Fruit fly (Drosophila melanogaster): ENCODE measurements around the gene Gsc.

The Gsc gene

dm6 chr2L:606165-606564 lies 11.7 kb upstream of the Gsc start:
- TF ChIP-seq CG33017 (tag; optimal IDR thresholded peaks at IDR 0.05) = no peak
- no peak for TF ChIP-seq cnc (optimal IDR thresholded peaks at IDR 0.05)
- TF ChIP-seq cic (GFP tag; optimal IDR thresholded peaks at IDR 0.05) = no peak

DNA sequence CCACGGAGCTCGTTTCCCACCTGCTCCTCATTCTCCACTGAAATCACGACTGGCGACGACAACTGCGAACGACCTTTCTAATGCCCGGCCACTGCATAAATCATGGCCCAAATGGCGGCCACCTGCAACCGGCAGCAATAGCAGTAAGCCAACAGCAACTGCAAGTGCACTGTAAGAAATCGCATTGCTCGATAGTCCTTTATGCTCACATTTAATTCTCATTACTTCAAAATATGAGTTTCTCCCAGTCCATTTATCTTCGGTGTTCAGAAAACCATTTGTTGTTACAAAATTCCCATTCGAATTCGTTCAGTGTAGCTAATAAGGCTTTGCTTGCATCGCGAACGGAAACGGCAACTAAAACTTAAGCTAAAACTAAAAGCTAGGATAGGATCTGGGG lies 9.6 kb upstream of the Gsc start:
- TF ChIP-seq kay (GFP tag; ENCODE audit: borderline replicate concordance) (no peak), CG14711 (tag; optimal IDR thresholded peaks at IDR 0.05) (no peak), CG33017 (tag; optimal IDR thresholded peaks at IDR 0.05) (no peak), Mnt (GFP tag; optimal IDR thresholded peaks at IDR 0.05) (no peak), toe (GFP tag; optimal IDR thresholded peaks at IDR 0.05) (no peak), Hr96 (GFP tag; optimal IDR thresholded peaks at IDR 0.05) (no peak), CG1620 (GFP tag; optimal IDR thresholded peaks at IDR 0.05) (no peak), ovo (GFP tag; optimal IDR thresholded peaks at IDR 0.05) (no peak), CG7045 (GFP tag; optimal IDR thresholded peaks at IDR 0.05) (no peak), pad (GFP tag; optimal IDR thresholded peaks at IDR 0.05) (no peak), cnc (optimal IDR thresholded peaks at IDR 0.05) (no peak), cic (GFP tag; optimal IDR thresholded peaks at IDR 0.05) (no peak)

DNA sequence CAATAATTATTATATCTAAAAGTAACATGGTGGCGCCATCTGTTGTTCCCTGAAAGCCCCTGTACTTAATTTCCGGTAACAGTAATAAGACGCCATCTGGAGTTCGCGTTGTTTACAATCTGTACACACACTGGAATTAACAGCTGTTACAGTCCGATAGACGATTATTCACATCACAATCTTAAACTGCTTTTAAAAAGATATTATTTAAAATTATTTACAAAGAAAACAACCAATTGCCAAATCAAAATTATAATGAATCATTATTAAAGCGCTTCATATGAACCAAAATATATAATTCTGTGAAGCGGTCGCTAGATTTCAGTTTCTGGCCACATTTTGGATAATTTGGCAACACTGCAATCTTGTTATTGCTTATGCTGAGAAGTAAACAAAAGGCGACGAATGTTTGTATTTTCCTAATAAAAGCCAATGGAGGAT lies 8.0 kb upstream of the Gsc start, which contains the start of gene CG13689:
Gene CG13689 (plus strand): TSS at position 375 of the 441 bp plus-strand sequence.
- TF ChIP-seq toe (GFP tag; optimal IDR thresholded peaks at IDR 0.05) = peak; percentile 50
- TF ChIP-seq Mnt (GFP tag; optimal IDR thresholded peaks at IDR 0.05) = no peak
- peak; percentile 14 for TF ChIP-seq pad (GFP tag; optimal IDR thresholded peaks at IDR 0.05)
- no peak for TF ChIP-seq tj (GFP tag; optimal IDR thresholded peaks at IDR 0.05)
- no peak for TF ChIP-seq CG12768 (GFP tag; optimal IDR thresholded peaks at IDR 0.05)
- TF ChIP-seq CG1620 (GFP tag; optimal IDR thresholded peaks at IDR 0.05) = peak; percentile 44
- peak; percentile 29 for TF ChIP-seq CG7045 (GFP tag; optimal IDR thresholded peaks at IDR 0.05)
- TF ChIP-seq cic (GFP tag; optimal IDR thresholded peaks at IDR 0.05) = no peak
- TF ChIP-seq ovo (GFP tag; optimal IDR thresholded peaks at IDR 0.05) = peak; percentile 3
- peak; percentile 38 for TF ChIP-seq bab1 (GFP tag; optimal IDR thresholded peaks at IDR 0.05)
- TF ChIP-seq kay (GFP tag; ENCODE audit: borderline replicate concordance) = no peak
- no peak for TF ChIP-seq CG11617 (GFP tag; optimal IDR thresholded peaks at IDR 0.05)
- TF ChIP-seq CG33017 (tag; optimal IDR thresholded peaks at IDR 0.05) = no peak
- peak; percentile 31 for TF ChIP-seq CG5204 (GFP tag; optimal IDR thresholded peaks at IDR 0.05)
- peak; percentile 39 for TF ChIP-seq Hr96 (GFP tag; optimal IDR thresholded peaks at IDR 0.05)
- TF ChIP-seq cnc (optimal IDR thresholded peaks at IDR 0.05) = no peak
- TF ChIP-seq Clk (GFP tag; optimal IDR thresholded peaks at IDR 0.05) = no peak
- no peak for TF ChIP-seq Crg-1 (GFP tag; optimal IDR thresholded peaks at IDR 0.05)
- TF ChIP-seq CG14711 (tag; optimal IDR thresholded peaks at IDR 0.05) = peak; percentile 79
- no peak for TF ChIP-seq CG7101 (tag; optimal IDR thresholded peaks at IDR 0.05)

- TF ChIP-seq Crg-1 (GFP tag; optimal IDR thresholded peaks at IDR 0.05) (no peak), toe (GFP tag; optimal IDR thresholded peaks at IDR 0.05) (no peak), bab1 (GFP tag; optimal IDR thresholded peaks at IDR 0.05) (no peak), tj (GFP tag; optimal IDR thresholded peaks at IDR 0.05) (no peak), Hr96 (GFP tag; optimal IDR thresholded peaks at IDR 0.05) (no peak), Clk (GFP tag; optimal IDR thresholded peaks at IDR 0.05) (no peak), CG11617 (GFP tag; optimal IDR thresholded peaks at IDR 0.05) (no peak)
These were observed 7.4 kb upstream of the Gsc start for dm6 chr2L:601848-602247.

- TF ChIP-seq CG14711 (tag; optimal IDR thresholded peaks at IDR 0.05) (no peak), CG7101 (tag; optimal IDR thresholded peaks at IDR 0.05) (no peak), Hr96 (GFP tag; optimal IDR thresholded peaks at IDR 0.05) (no peak), bab1 (GFP tag; optimal IDR thresholded peaks at IDR 0.05) (no peak)
These were observed 3.3 kb upstream of the Gsc start for dm6 chr2L:597771-598170.

DNA sequence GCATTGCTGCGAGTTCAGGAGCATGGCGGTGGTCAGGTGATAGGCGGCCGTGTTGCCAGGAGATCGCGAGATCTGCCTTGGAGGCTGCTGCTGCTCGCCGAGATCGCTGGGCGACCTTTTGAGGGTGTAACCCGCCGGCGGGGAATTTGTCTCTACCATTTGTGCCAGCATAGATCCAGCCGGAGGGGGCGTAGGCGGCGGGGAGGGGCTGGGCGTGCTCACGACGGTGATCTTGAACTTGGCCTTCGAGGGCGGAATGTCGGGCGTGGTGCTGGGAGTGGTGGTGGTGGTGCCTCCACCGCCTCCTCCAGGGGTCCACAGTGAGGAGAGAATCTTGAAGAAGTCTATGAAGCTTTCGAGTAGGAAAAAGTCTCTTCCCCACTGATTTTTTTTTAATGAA lies 437 bp downstream of the Gsc start:
- TF ChIP-seq Mnt (GFP tag; optimal IDR thresholded peaks at IDR 0.05) (no peak), Hr96 (GFP tag; optimal IDR thresholded peaks at IDR 0.05) (no peak), toe (GFP tag; optimal IDR thresholded peaks at IDR 0.05) (no peak), CG11617 (GFP tag; optimal IDR thresholded peaks at IDR 0.05) (no peak), CG1620 (GFP tag; optimal IDR thresholded peaks at IDR 0.05) (no peak), kay (GFP tag; ENCODE audit: borderline replicate concordance) (no peak), CG12768 (GFP tag; optimal IDR thresholded peaks at IDR 0.05) (no peak), tj (GFP tag; optimal IDR thresholded peaks at IDR 0.05) (no peak), pad (GFP tag; optimal IDR thresholded peaks at IDR 0.05) (no peak), CG5204 (GFP tag; optimal IDR thresholded peaks at IDR 0.05) (no peak), cnc (optimal IDR thresholded peaks at IDR 0.05) (no peak), Crg-1 (GFP tag; optimal IDR thresholded peaks at IDR 0.05) (no peak), CG7045 (GFP tag; optimal IDR thresholded peaks at IDR 0.05) (no peak), cic (GFP tag; optimal IDR thresholded peaks at IDR 0.05) (no peak), CG33017 (tag; optimal IDR thresholded peaks at IDR 0.05) (no peak)

- TF ChIP-seq CG12768 (GFP tag; optimal IDR thresholded peaks at IDR 0.05) (no peak), pad (GFP tag; optimal IDR thresholded peaks at IDR 0.05) (no peak), Clk (GFP tag; optimal IDR thresholded peaks at IDR 0.05) (no peak), CG33017 (tag; optimal IDR thresholded peaks at IDR 0.05) (no peak), cic (GFP tag; optimal IDR thresholded peaks at IDR 0.05) (no peak), CG11617 (GFP tag; optimal IDR thresholded peaks at IDR 0.05) (no peak), cnc (optimal IDR thresholded peaks at IDR 0.05) (no peak), Hr96 (GFP tag; optimal IDR thresholded peaks at IDR 0.05) (no peak), CG7101 (tag; optimal IDR thresholded peaks at IDR 0.05) (no peak), CG14711 (tag; optimal IDR thresholded peaks at IDR 0.05) (no peak), toe (GFP tag; optimal IDR thresholded peaks at IDR 0.05) (no peak), tj (GFP tag; optimal IDR thresholded peaks at IDR 0.05) (no peak), bab1 (GFP tag; optimal IDR thresholded peaks at IDR 0.05) (no peak)
These were observed 3.0 kb downstream of the Gsc start for dm6 chr2L:591511-591910.
